Fruit fly (Drosophila melanogaster) whole organism, embryonic: ENCODE measurements around the gene Strip.

Source experiments
- Atf-2 ChIP-seq: fragments of 200-800 bp; sonication (Bioruptor generic); optimal IDR thresholded peaks from 2 replicates; lab custom pipeline; 2016; ENCODE audit warnings: missing biosample characterization, missing genetic modification characterization
- Bdp1 ChIP-seq: fragments of 200-800 bp; sonication (Bioruptor generic); optimal IDR thresholded peaks from 3 replicates; lab custom pipeline; 2016; ENCODE audit warnings: missing biosample characterization, missing genetic modification characterization
- CG10209 ChIP-seq: fragments of 200-800 bp; sonication (Bioruptor generic); optimal IDR thresholded peaks from 3 replicates; lab custom pipeline; 2017; ENCODE audit warnings: missing biosample characterization, mild to moderate bottlenecking, missing genetic modification characterization, missing genetic modification reagents
- CG12219 ChIP-seq: fragments of 200-800 bp; sonication (Bioruptor generic); optimal IDR thresholded peaks from 3 replicates; lab custom pipeline; 2018; ENCODE audit warnings: missing biosample characterization, mild to moderate bottlenecking, missing genetic modification characterization
- CG12769 ChIP-seq: fragments of 200-800 bp; sonication (Bioruptor generic); optimal IDR thresholded peaks from 2 replicates; lab custom pipeline; 2019; ENCODE audit warnings: missing biosample characterization, mild to moderate bottlenecking, missing genetic modification characterization, moderate library complexity
- CG14667 ChIP-seq: fragments of 200-800 bp; sonication (Bioruptor generic); IDR thresholded peaks from 2 replicates; pipeline ENCODE4 v1.3.6; 2022; ENCODE audit warnings: missing biosample characterization, missing genetic modification characterization
- CG14965 ChIP-seq: fragments of 200-800 bp; sonication (Bioruptor generic); optimal IDR thresholded peaks from 2 replicates; lab custom pipeline; 2016; ENCODE audit warnings: missing biosample characterization, missing genetic modification characterization, borderline replicate concordance
- CG1647 ChIP-seq: fragments of 200-800 bp; sonication (Bioruptor generic); optimal IDR thresholded peaks from 3 replicates; lab custom pipeline; 2016; ENCODE audit warnings: missing biosample characterization, missing genetic modification characterization
- CG2202 ChIP-seq: fragments of 200-800 bp; sonication (Bioruptor generic); optimal IDR thresholded peaks from 2 replicates; lab custom pipeline; 2018; ENCODE audit warnings: missing biosample characterization, mild to moderate bottlenecking, missing genetic modification characterization
- CG33557 ChIP-seq: fragments of 200-800 bp; sonication (Bioruptor generic); optimal IDR thresholded peaks from 2 replicates; lab custom pipeline; 2019; ENCODE audit warnings: missing biosample characterization, mild to moderate bottlenecking, missing genetic modification characterization, moderate library complexity
- CG3995 ChIP-seq: fragments of 200-800 bp; sonication (Bioruptor generic); optimal IDR thresholded peaks from 3 replicates; lab custom pipeline; 2016; ENCODE audit warnings: missing biosample characterization, missing genetic modification characterization
- CG42726 ChIP-seq: fragments of 200-800 bp; sonication (Bioruptor generic); IDR thresholded peaks from 2 replicates; pipeline ENCODE4 v1.3.6; 2022; ENCODE audit warnings: missing biosample characterization, missing genetic modification characterization; ENCODE audit not compliant: partially characterized antibody
- CG4282 ChIP-seq: fragments of 200-800 bp; sonication (Bioruptor generic); optimal IDR thresholded peaks from 2 replicates; lab custom pipeline; 2016; ENCODE audit warnings: missing biosample characterization, missing genetic modification characterization
- CG4617 ChIP-seq: fragments of 200-800 bp; sonication (Bioruptor generic); optimal IDR thresholded peaks from 3 replicates; lab custom pipeline; 2016; ENCODE audit warnings: missing biosample characterization, missing genetic modification characterization, borderline replicate concordance
- CG6254 ChIP-seq: fragments of 200-800 bp; sonication (Bioruptor generic); optimal IDR thresholded peaks from 3 replicates; lab custom pipeline; 2017; ENCODE audit warnings: mild to moderate bottlenecking, missing biosample characterization, missing genetic modification reagents, missing genetic modification characterization
- CG7357 ChIP-seq: fragments of 200-800 bp; sonication (Bioruptor generic); IDR thresholded peaks from 3 replicates; pipeline ENCODE4 v1.3.6; 2022; ENCODE audit warnings: missing biosample characterization, missing genetic modification characterization
- CG7786 ChIP-seq: fragments of 200-800 bp; sonication (Bioruptor generic); optimal IDR thresholded peaks from 2 replicates; lab custom pipeline; 2016; ENCODE audit warnings: missing biosample characterization, missing genetic modification characterization
- CG7839 ChIP-seq: fragments of 200-800 bp; sonication (Bioruptor generic); optimal IDR thresholded peaks from 3 replicates; lab custom pipeline; 2018; ENCODE audit warnings: missing biosample characterization, mild to moderate bottlenecking, missing genetic modification characterization, moderate library complexity
- CG7928 ChIP-seq: fragments of 200-800 bp; sonication (Bioruptor generic); optimal IDR thresholded peaks from 2 replicates; lab custom pipeline; 2017; ENCODE audit warnings: missing biosample characterization, mild to moderate bottlenecking, missing genetic modification characterization
- Camta ChIP-seq: fragments of 200-800 bp; sonication (Bioruptor generic); optimal IDR thresholded peaks from 2 replicates; lab custom pipeline; 2016; ENCODE audit warnings: missing biosample characterization, missing genetic modification characterization
- Dad ChIP-seq: fragments of 200-800 bp; sonication (Bioruptor generic); optimal IDR thresholded peaks from 3 replicates; lab custom pipeline; 2016; ENCODE audit warnings: missing biosample characterization, missing genetic modification characterization
- Dref ChIP-seq: fragments of 200-800 bp; sonication (Bioruptor generic); IDR thresholded peaks from 2 replicates; pipeline ENCODE4 v1.3.6; 2022; ENCODE audit warnings: missing biosample characterization, missing genetic modification characterization
- E2f2 ChIP-seq: fragments of 200-800 bp; sonication (Bioruptor generic); IDR thresholded peaks from 2 replicates; pipeline ENCODE4 v1.3.6; 2022; ENCODE audit warnings: missing biosample characterization, missing genetic modification characterization
- H15 ChIP-seq: fragments of 200-800 bp; sonication (Bioruptor generic); IDR thresholded peaks from 3 replicates; pipeline ENCODE4 v1.3.6; 2022; ENCODE audit warnings: missing biosample characterization, missing genetic modification characterization
- Lhr ChIP-seq: fragments of 200-800 bp; sonication (Bioruptor generic); optimal IDR thresholded peaks from 3 replicates; lab custom pipeline; 2017; ENCODE audit warnings: mild to moderate bottlenecking, missing biosample characterization, missing genetic modification reagents, missing genetic modification characterization
- Mad ChIP-seq: fragments of 200-800 bp; sonication (Bioruptor generic); optimal IDR thresholded peaks from 2 replicates; lab custom pipeline; 2016; ENCODE audit warnings: missing biosample characterization, missing genetic modification characterization
- Mes4 ChIP-seq: fragments of 200-800 bp; sonication (Bioruptor generic); optimal IDR thresholded peaks from 2 replicates; lab custom pipeline; 2016; ENCODE audit warnings: missing biosample characterization, missing genetic modification characterization
- Opbp ChIP-seq: fragments of 200-800 bp; sonication (Bioruptor generic); IDR thresholded peaks from 3 replicates; pipeline ENCODE4 v1.3.6; 2022; ENCODE audit warnings: missing biosample characterization, missing genetic modification characterization; ENCODE audit not compliant: partially characterized antibody
- Poxn ChIP-seq: fragments of 200-800 bp; sonication (Bioruptor generic); IDR thresholded peaks from 2 replicates; pipeline ENCODE4 v1.3.6; 2022; ENCODE audit warnings: missing biosample characterization, missing genetic modification characterization
- Ptx1 ChIP-seq: fragments of 200-800 bp; sonication (Bioruptor generic); IDR thresholded peaks from 2 replicates; pipeline ENCODE4 v1.3.6; 2022; ENCODE audit warnings: missing biosample characterization, missing genetic modification characterization
- Scr ChIP-seq: fragments of 200-800 bp; sonication (Bioruptor generic); IDR thresholded peaks from 2 replicates; pipeline ENCODE4 v1.3.6; 2022; ENCODE audit warnings: missing biosample characterization, missing genetic modification characterization; ENCODE audit not compliant: partially characterized antibody
- Xrp1 ChIP-seq: fragments of 200-800 bp; sonication (Bioruptor generic); IDR thresholded peaks from 2 replicates; pipeline ENCODE4 v1.3.6; 2022; ENCODE audit warnings: missing biosample characterization, missing genetic modification characterization
- ci ChIP-seq: fragments of 200-800 bp; sonication (Bioruptor generic); IDR thresholded peaks from 3 replicates; pipeline ENCODE4 v1.3.6; 2022; ENCODE audit warnings: missing biosample characterization, missing genetic modification characterization
- dan ChIP-seq: fragments of 200-800 bp; sonication (Bioruptor generic); IDR thresholded peaks from 2 replicates; pipeline ENCODE4 v1.3.6; 2022; ENCODE audit warnings: missing biosample characterization, missing genetic modification characterization
- danr ChIP-seq: fragments of 200-800 bp; sonication (Bioruptor generic); IDR thresholded peaks from 2 replicates; pipeline ENCODE4 v1.3.6; 2022; ENCODE audit warnings: missing biosample characterization, missing genetic modification characterization
- fd3F ChIP-seq: fragments of 200-800 bp; sonication (Bioruptor generic); optimal IDR thresholded peaks from 2 replicates; lab custom pipeline; 2018; ENCODE audit warnings: missing biosample characterization, mild to moderate bottlenecking, missing genetic modification characterization, moderate library complexity
- fd64A ChIP-seq: fragments of 200-800 bp; sonication (Bioruptor generic); optimal IDR thresholded peaks from 3 replicates; lab custom pipeline; 2018; ENCODE audit warnings: missing biosample characterization, mild to moderate bottlenecking, missing genetic modification characterization
- gem ChIP-seq: fragments of 200-800 bp; sonication (Bioruptor generic); optimal IDR thresholded peaks from 2 replicates; lab custom pipeline; 2019; ENCODE audit warnings: missing biosample characterization, mild to moderate bottlenecking, missing genetic modification characterization, moderate library complexity
- hb ChIP-seq: fragments of 200-800 bp; sonication (Bioruptor generic); IDR thresholded peaks from 3 replicates; pipeline ENCODE4 v1.3.6; 2022; ENCODE audit warnings: missing biosample characterization, missing genetic modification characterization; ENCODE audit not compliant: partially characterized antibody
- kah ChIP-seq: fragments of 200-800 bp; sonication (Bioruptor generic); optimal IDR thresholded peaks from 2 replicates; lab custom pipeline; 2018; ENCODE audit warnings: missing biosample characterization, mild to moderate bottlenecking, missing genetic modification characterization
- nmo ChIP-seq: fragments of 200-800 bp; sonication (Bioruptor generic); optimal IDR thresholded peaks from 2 replicates; lab custom pipeline; 2018; ENCODE audit warnings: missing biosample characterization, mild to moderate bottlenecking, missing genetic modification characterization, moderate library complexity
- nom ChIP-seq: fragments of 200-800 bp; sonication (Bioruptor generic); optimal IDR thresholded peaks from 2 replicates; lab custom pipeline; 2017; ENCODE audit warnings: missing biosample characterization, missing genetic modification characterization, mild to moderate bottlenecking, moderate library complexity, missing genetic modification reagents
- repo ChIP-seq: fragments of 200-800 bp; sonication (Bioruptor generic); optimal IDR thresholded peaks from 2 replicates; lab custom pipeline; 2016; ENCODE audit warnings: missing biosample characterization, missing genetic modification characterization
- sens-2 ChIP-seq: fragments of 200-800 bp; sonication (Bioruptor generic); IDR thresholded peaks from 2 replicates; pipeline ENCODE4 v1.3.6; 2022; ENCODE audit warnings: missing biosample characterization, missing genetic modification characterization
- slp2 ChIP-seq: fragments of 200-800 bp; sonication (Bioruptor generic); optimal IDR thresholded peaks from 2 replicates; lab custom pipeline; 2016; ENCODE audit warnings: missing biosample characterization, missing genetic modification characterization
- so ChIP-seq: fragments of 200-800 bp; sonication (Bioruptor generic); IDR thresholded peaks from 3 replicates; pipeline ENCODE4 v1.3.6; 2022; ENCODE audit warnings: missing biosample characterization, missing genetic modification characterization
- stwl ChIP-seq: fragments of 200-800 bp; sonication (Bioruptor generic); optimal IDR thresholded peaks from 3 replicates; lab custom pipeline; 2018; ENCODE audit warnings: missing biosample characterization, mild to moderate bottlenecking, missing genetic modification characterization, moderate library complexity
- tgo ChIP-seq: fragments of 200-800 bp; sonication (Bioruptor generic); IDR thresholded peaks from 3 replicates; pipeline ENCODE4 v1.3.6; 2022; ENCODE audit warnings: missing biosample characterization, missing genetic modification characterization
- vnd ChIP-seq: fragments of 200-800 bp; sonication (Bioruptor generic); IDR thresholded peaks from 3 replicates; pipeline ENCODE4 v1.3.6; 2022; ENCODE audit warnings: missing biosample characterization, missing genetic modification characterization; ENCODE audit not compliant: partially characterized antibody
- wek ChIP-seq: fragments of 200-800 bp; sonication (Bioruptor generic); optimal IDR thresholded peaks from 3 replicates; lab custom pipeline; 2018; ENCODE audit warnings: missing biosample characterization, mild to moderate bottlenecking, missing genetic modification characterization, moderate library complexity

Strip gene

DNA sequence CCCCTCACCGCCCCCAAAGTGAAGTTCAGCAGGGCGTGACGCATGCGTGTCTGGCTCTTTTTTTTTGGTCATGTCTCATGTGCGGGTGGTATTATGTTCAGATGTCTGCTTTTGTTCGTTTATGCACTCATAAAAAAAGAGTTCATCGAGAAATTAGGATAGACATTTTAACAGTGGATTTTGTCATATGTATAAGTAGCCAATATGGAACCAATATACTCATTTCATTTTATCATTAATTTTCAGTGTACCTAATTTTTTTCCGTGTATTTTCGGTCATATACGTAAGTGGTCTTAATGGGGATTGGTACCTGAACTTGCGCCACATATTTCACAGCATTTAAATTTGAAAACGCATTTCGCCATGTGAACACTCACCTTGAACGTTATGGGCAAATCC, 28.3 kb downstream of the Strip start (continued):
- TF ChIP-seq tgo (peak; percentile 72), Poxn (no peak), CG33557 (GFP tag; lab: Kevin White, UChicago) (peak; percentile 3), nmo (GFP tag; lab: Kevin White, UChicago) (peak; percentile 52), CG14965 (GFP tag; lab: Kevin White, UChicago) (peak; percentile 31), CG42726 (GFP tag; lab: Robert Waterston, UW) (no peak), vnd (GFP tag; lab: Robert Waterston, UW) (no peak), Atf-2 (GFP tag; lab: Kevin White, UChicago) (no peak), CG12219 (GFP tag; lab: Kevin White, UChicago) (peak; percentile 38), stwl (tag; lab: Kevin White, UChicago) (no peak), kah (GFP tag; lab: Kevin White, UChicago) (peak; percentile 25), CG10209 (GFP tag; lab: Kevin White, UChicago) (peak; percentile 35), E2f2 (GFP tag; lab: Robert Waterston, UW) (peak; percentile 43; the same call in 1 of the 2 replicates), Bdp1 (GFP tag; lab: Kevin White, UChicago) (peak; percentile 25), CG2202 (tag; lab: Kevin White, UChicago) (no peak), CG6254 (peak; percentile 49), Scr (GFP tag; lab: Robert Waterston, UW) (no peak), dan (GFP tag; lab: Robert Waterston, UW) (no peak), Camta (peak; percentile 58), CG7786 (peak; percentile 29), Lhr (GFP tag; lab: Kevin White, UChicago) (no peak), Xrp1 (GFP tag; lab: Robert Waterston, UW) (peak; percentile 78), danr (0 out of 2 replicates have a peak, but pooled peaks have one; percentile 20), so (GFP tag; lab: Robert Waterston, UW) (peak; percentile 68; the same call in 2 of the 3 replicates), CG4282 (GFP tag; lab: Kevin White, UChicago) (no peak), CG7839 (tag; lab: Kevin White, UChicago) (peak; percentile 59), Mad (GFP tag; lab: Kevin White, UChicago) (no peak), CG4617 (no peak), Mes4 (peak; percentile 1), CG1647 (GFP tag; lab: Kevin White, UChicago) (peak; percentile 6), nom (GFP tag; lab: Kevin White, UChicago) (no peak), Ptx1 (GFP tag; lab: Robert Waterston, UW) (peak; percentile 82), H15 (peak; percentile 70; the same call in 1 of the 3 replicates), Dad (GFP tag; lab: Kevin White, UChicago) (peak; percentile 16), fd64A (GFP tag; lab: Kevin White, UChicago) (peak; percentile 19), Opbp (GFP tag; lab: Robert Waterston, UW) (no peak), repo (GFP tag; lab: Kevin White, UChicago) (peak; percentile 55), CG12769 (tag; lab: Kevin White, UChicago) (peak; percentile 29), wek (peak; percentile 19), sens-2 (GFP tag; lab: Robert Waterston, UW) (0 out of 2 replicates have a peak, but pooled peaks have one; percentile 19), Dref (GFP tag; lab: Robert Waterston, UW) (no peak), CG7928 (GFP tag; lab: Kevin White, UChicago) (no peak), gem (tag; lab: Kevin White, UChicago) (peak; percentile 81), hb (GFP tag; lab: Robert Waterston, UW) (no peak), CG7357 (GFP tag; lab: Robert Waterston, UW) (peak; percentile 30; the same call in 1 of the 3 replicates), ci (GFP tag; lab: Robert Waterston, UW) (peak; percentile 81), fd3F (GFP tag; lab: Kevin White, UChicago) (peak; percentile 23), CG14667 (GFP tag; lab: Robert Waterston, UW) (peak; percentile 56), slp2 (GFP tag; lab: Kevin White, UChicago) (peak; percentile 66), CG3995 (GFP tag; lab: Kevin White, UChicago) (no peak)
